Worm (Caenorhabditis elegans): ENCODE measurements around the gene gcy-9.
A peak's percentile ranks its signal among the peaks of the same experiment; 100 is the strongest.

The gcy-9 gene

ce11 chrX:11370090-11370489 lies 32.4 kb upstream of the gcy-9 start:
- no peak for TF ChIP-seq scrt-1 (GFP tag; IDR thresholded peaks at IDR 0.05)
- no peak for TF ChIP-seq sea-1 (GFP tag; conservative IDR thresholded peaks at IDR 0.05)
- no peak for TF ChIP-seq B0310.2 (tag; optimal IDR thresholded peaks at IDR 0.05)
- no peak for TF ChIP-seq hmg-4 (GFP tag; optimal IDR thresholded peaks at IDR 0.05)
- no peak for TF ChIP-seq tbx-37 (GFP tag; conservative IDR thresholded peaks at IDR 0.05)
- no peak for TF ChIP-seq ceh-13 (GFP tag; optimal IDR thresholded peaks at IDR 0.05)
- no peak for TF ChIP-seq ets-7 (tag; optimal IDR thresholded peaks at IDR 0.05)
- TF ChIP-seq tra-4 (tag; optimal IDR thresholded peaks at IDR 0.05) = no peak

- TF ChIP-seq hnd-1 (tag; optimal IDR thresholded peaks at IDR 0.05) (no peak), hmg-4 (GFP tag; optimal IDR thresholded peaks at IDR 0.05) (peak; percentile 29), scrt-1 (GFP tag; IDR thresholded peaks at IDR 0.05) (no peak), F13C5.2 (tag; optimal IDR thresholded peaks at IDR 0.05) (no peak)
Measured at ce11 chrX:11368845-11369244, 31.2 kb upstream of the gcy-9 start.

- no peak for TF ChIP-seq tbx-11 (GFP tag; IDR thresholded peaks at IDR 0.05)
- TF ChIP-seq hnd-1 (tag; optimal IDR thresholded peaks at IDR 0.05) = no peak
- no peak for TF ChIP-seq ets-7 (tag; optimal IDR thresholded peaks at IDR 0.05)
Measured at ce11 chrX:11368417-11368816, 30.7 kb upstream of the gcy-9 start, which contains the start of gene ttyh-1. Gene ttyh-1, plus strand, starts transcription at chrX:11368717.

ce11 chrX:11367640-11368039 lies 30.0 kb upstream of the gcy-9 start:
- no peak for TF ChIP-seq tbx-37 (GFP tag; conservative IDR thresholded peaks at IDR 0.05)
- TF ChIP-seq flt-1 (GFP tag; IDR thresholded peaks at IDR 0.05) = no peak
- no peak for TF ChIP-seq B0310.2 (tag; optimal IDR thresholded peaks at IDR 0.05)
- no peak for TF ChIP-seq hnd-1 (tag; optimal IDR thresholded peaks at IDR 0.05)
- no peak for TF ChIP-seq ceh-36 (tag; optimal IDR thresholded peaks at IDR 0.05)
- no peak for TF ChIP-seq hmbx-1 (tag; optimal IDR thresholded peaks at IDR 0.05)
- no peak for TF ChIP-seq tbx-11 (GFP tag; IDR thresholded peaks at IDR 0.05)
- no peak for TF ChIP-seq sea-1 (GFP tag; conservative IDR thresholded peaks at IDR 0.05)
- TF ChIP-seq tra-4 (tag; optimal IDR thresholded peaks at IDR 0.05) = no peak
- TF ChIP-seq ceh-13 (GFP tag; optimal IDR thresholded peaks at IDR 0.05) = no peak
- TF ChIP-seq pes-1 (GFP tag; IDR thresholded peaks at IDR 0.05) = no peak

- TF ChIP-seq ama-1 (optimal IDR thresholded peaks at IDR 0.05) = no peak
- no peak for TF ChIP-seq F13C5.2 (tag; optimal IDR thresholded peaks at IDR 0.05)
- no peak for TF ChIP-seq pes-1 (GFP tag; IDR thresholded peaks at IDR 0.05)
- no peak for TF ChIP-seq ceh-13 (GFP tag; optimal IDR thresholded peaks at IDR 0.05)
- TF ChIP-seq tbx-11 (GFP tag; IDR thresholded peaks at IDR 0.05) = no peak
- no peak for TF ChIP-seq tbx-37 (GFP tag; conservative IDR thresholded peaks at IDR 0.05)
Measured at ce11 chrX:11367087-11367486, 29.4 kb upstream of the gcy-9 start.

ce11 chrX:11365995-11366394 lies 28.3 kb upstream of the gcy-9 start:
- TF ChIP-seq ama-1 (optimal IDR thresholded peaks at IDR 0.05) (no peak), hmbx-1 (tag; optimal IDR thresholded peaks at IDR 0.05) (no peak), sea-1 (GFP tag; conservative IDR thresholded peaks at IDR 0.05) (no peak; the same call in 1 of the 2 replicates), ets-7 (tag; optimal IDR thresholded peaks at IDR 0.05) (no peak), tbx-37 (GFP tag; conservative IDR thresholded peaks at IDR 0.05) (no peak), hnd-1 (tag; optimal IDR thresholded peaks at IDR 0.05) (no peak), flt-1 (GFP tag; IDR thresholded peaks at IDR 0.05) (no peak), F13C5.2 (tag; optimal IDR thresholded peaks at IDR 0.05) (no peak), pes-1 (GFP tag; IDR thresholded peaks at IDR 0.05) (no peak), tbx-11 (GFP tag; IDR thresholded peaks at IDR 0.05) (0 out of 2 replicates have a peak, but pooled peaks have one; percentile 26), tra-4 (tag; optimal IDR thresholded peaks at IDR 0.05) (no peak), hmg-4 (GFP tag; optimal IDR thresholded peaks at IDR 0.05) (peak; percentile 71), B0310.2 (tag; optimal IDR thresholded peaks at IDR 0.05) (no peak)

- TF ChIP-seq pes-1 (GFP tag; IDR thresholded peaks at IDR 0.05) = no peak
- no peak for TF ChIP-seq B0310.2 (tag; optimal IDR thresholded peaks at IDR 0.05)
- TF ChIP-seq sea-1 (GFP tag; conservative IDR thresholded peaks at IDR 0.05) = no peak
- no peak for TF ChIP-seq hnd-1 (tag; optimal IDR thresholded peaks at IDR 0.05)
- no peak for TF ChIP-seq ceh-36 (tag; optimal IDR thresholded peaks at IDR 0.05)
- TF ChIP-seq F13C5.2 (tag; optimal IDR thresholded peaks at IDR 0.05) = no peak
- TF ChIP-seq hmg-4 (GFP tag; optimal IDR thresholded peaks at IDR 0.05) = no peak
- TF ChIP-seq tbx-11 (GFP tag; IDR thresholded peaks at IDR 0.05) = no peak
- no peak for TF ChIP-seq ama-1 (optimal IDR thresholded peaks at IDR 0.05)
- TF ChIP-seq ets-7 (tag; optimal IDR thresholded peaks at IDR 0.05) = no peak
- no peak for TF ChIP-seq aly-1 (tag; optimal IDR thresholded peaks at IDR 0.05)
- TF ChIP-seq tra-4 (tag; optimal IDR thresholded peaks at IDR 0.05) = no peak
- no peak for TF ChIP-seq hmbx-1 (tag; optimal IDR thresholded peaks at IDR 0.05)
- no peak for TF ChIP-seq tbx-37 (GFP tag; conservative IDR thresholded peaks at IDR 0.05)
Measured at ce11 chrX:11364914-11365313, 27.2 kb upstream of the gcy-9 start.

- no peak for TF ChIP-seq B0310.2 (tag; optimal IDR thresholded peaks at IDR 0.05)
- TF ChIP-seq pes-1 (GFP tag; IDR thresholded peaks at IDR 0.05) = no peak
- no peak for TF ChIP-seq ceh-36 (tag; optimal IDR thresholded peaks at IDR 0.05)
- TF ChIP-seq hmg-4 (GFP tag; optimal IDR thresholded peaks at IDR 0.05) = no peak
- TF ChIP-seq ets-7 (tag; optimal IDR thresholded peaks at IDR 0.05) = no peak
- no peak for TF ChIP-seq aly-1 (tag; optimal IDR thresholded peaks at IDR 0.05)
Measured at ce11 chrX:11357516-11357915, 19.8 kb upstream of the gcy-9 start, which contains the start of gene pgp-4. Gene pgp-4, plus strand, starts transcription at chrX:11357816.

- no peak for TF ChIP-seq B0310.2 (tag; optimal IDR thresholded peaks at IDR 0.05)
- TF ChIP-seq F13C5.2 (tag; optimal IDR thresholded peaks at IDR 0.05) = no peak
- TF ChIP-seq tra-4 (tag; optimal IDR thresholded peaks at IDR 0.05) = no peak
- TF ChIP-seq ceh-13 (GFP tag; optimal IDR thresholded peaks at IDR 0.05) = no peak
- no peak for TF ChIP-seq scrt-1 (GFP tag; IDR thresholded peaks at IDR 0.05)
- TF ChIP-seq flt-1 (GFP tag; IDR thresholded peaks at IDR 0.05) = no peak
- TF ChIP-seq hmg-4 (GFP tag; optimal IDR thresholded peaks at IDR 0.05) = no peak
- TF ChIP-seq ets-7 (tag; optimal IDR thresholded peaks at IDR 0.05) = no peak
- no peak for TF ChIP-seq hmbx-1 (tag; optimal IDR thresholded peaks at IDR 0.05)
- no peak for TF ChIP-seq sea-1 (GFP tag; conservative IDR thresholded peaks at IDR 0.05)
- no peak for TF ChIP-seq aly-1 (tag; optimal IDR thresholded peaks at IDR 0.05)
Measured at ce11 chrX:11355856-11356255, 18.2 kb upstream of the gcy-9 start.

Measured in whole organism, early embryonic.